Worm (Caenorhabditis elegans) whole organism, mixed stage, embryonic: Measurements from ENCODE around the gene ech-6.
A peak's percentile ranks its signal among the peaks of the same experiment; 100 is the strongest.

Experiments used
- M03D4.4 ChIP-seq: sonication (generic microtip); optimal IDR thresholded peaks from 2 replicates; lab custom pipeline; 2017; ENCODE audit warnings: mild to moderate bottlenecking, missing genetic modification characterization, missing compliant biosample characterization
- bed-3 ChIP-seq: fragments of 200-800 bp; sonication (Bioruptor generic); optimal IDR thresholded peaks from 3 replicates; lab custom pipeline; 2018; ENCODE audit warnings: mild to moderate bottlenecking, missing genetic modification characterization, moderate library complexity, missing compliant biosample characterization
- ceh-39 ChIP-seq: fragments of 150-350 bp; optimal IDR thresholded peaks from 2 replicates; lab custom pipeline; 2014; ENCODE audit warnings: missing biosample characterization, missing genetic modification characterization
- ceh-43 ChIP-seq: fragments of 200-800 bp; sonication (Bioruptor generic); optimal IDR thresholded peaks from 2 replicates; lab custom pipeline; 2018; ENCODE audit warnings: mild to moderate bottlenecking, missing genetic modification characterization, moderate library complexity, missing compliant biosample characterization
- ceh-83 ChIP-seq: fragments of 200-800 bp; sonication (Bioruptor generic); optimal IDR thresholded peaks from 2 replicates; lab custom pipeline; 2018; ENCODE audit warnings: mild to moderate bottlenecking, missing genetic modification characterization, missing compliant biosample characterization
- ces-1 ChIP-seq: fragments of 150-350 bp; optimal IDR thresholded peaks from 2 replicates; lab custom pipeline; 2014; ENCODE audit warnings: missing biosample characterization, missing genetic modification reagents, missing genetic modification characterization
- drap-1 ChIP-seq: fragments of 200-800 bp; sonication (Bioruptor generic); optimal IDR thresholded peaks from 3 replicates; lab custom pipeline; 2018; ENCODE audit warnings: mild to moderate bottlenecking, missing genetic modification characterization, missing compliant biosample characterization
- elt-1 ChIP-seq: sonication (generic microtip); optimal IDR thresholded peaks from 2 replicates; lab custom pipeline; 2017; ENCODE audit warnings: missing genetic modification characterization, mild to moderate bottlenecking, missing compliant biosample characterization, antibody characterized with exemption, moderate library complexity, borderline replicate concordance; ENCODE audit not compliant: insufficient read depth
- elt-3 ChIP-seq: fragments of 150-350 bp; optimal IDR thresholded peaks from 2 replicates; lab custom pipeline; 2014; ENCODE audit warnings: missing biosample characterization, missing genetic modification characterization
- flh-1 ChIP-seq: fragments of 200-800 bp; sonication (Bioruptor generic); optimal IDR thresholded peaks from 2 replicates; lab custom pipeline; 2018; ENCODE audit warnings: mild to moderate bottlenecking, missing genetic modification characterization, moderate library complexity, missing compliant biosample characterization
- hlh-1 ChIP-seq: fragments of 150-350 bp; optimal IDR thresholded peaks from 2 replicates; lab custom pipeline; 2014; ENCODE audit warnings: missing biosample characterization, missing genetic modification reagents, missing genetic modification characterization
- lin-13 ChIP-seq: fragments of 150-350 bp; optimal IDR thresholded peaks from 2 replicates; lab custom pipeline; 2014; ENCODE audit warnings: missing biosample characterization, missing genetic modification characterization
- lin-32 ChIP-seq: fragments of 200-800 bp; sonication (Bioruptor generic); optimal IDR thresholded peaks from 2 replicates; lab custom pipeline; 2018; ENCODE audit warnings: mild to moderate bottlenecking, missing genetic modification characterization, missing compliant biosample characterization
- lsy-2 ChIP-seq: fragments of 150-350 bp; optimal IDR thresholded peaks from 2 replicates; lab custom pipeline; 2014; ENCODE audit warnings: missing biosample characterization, missing genetic modification characterization
- mab-5 ChIP-seq: fragments of 150-350 bp; optimal IDR thresholded peaks from 2 replicates; lab custom pipeline; 2014; ENCODE audit warnings: missing biosample characterization, missing genetic modification characterization
- mep-1 ChIP-seq: fragments of 150-350 bp; optimal IDR thresholded peaks from 2 replicates; lab custom pipeline; 2017; ENCODE audit warnings: missing biosample characterization, missing genetic modification reagents, missing genetic modification characterization, inconsistent platforms
- nhr-2 ChIP-seq: fragments of 150-350 bp; optimal IDR thresholded peaks from 2 replicates; lab custom pipeline; 2014; ENCODE audit warnings: missing biosample characterization, missing genetic modification characterization
- nhr-237 ChIP-seq: fragments of 150-350 bp; optimal IDR thresholded peaks from 2 replicates; lab custom pipeline; 2014; ENCODE audit warnings: missing biosample characterization, missing genetic modification characterization
- nhr-28 ChIP-seq: fragments of 150-350 bp; optimal IDR thresholded peaks from 2 replicates; lab custom pipeline; 2014; ENCODE audit warnings: missing biosample characterization, missing genetic modification characterization
- nhr-76 ChIP-seq: sonication (generic microtip); optimal IDR thresholded peaks from 2 replicates; lab custom pipeline; 2017; ENCODE audit warnings: missing biosample characterization, missing genetic modification characterization
- pha-4 ChIP-seq: fragments of 150-350 bp; optimal IDR thresholded peaks from 2 replicates; lab custom pipeline; 2018; ENCODE audit warnings: missing biosample characterization, missing genetic modification reagents, missing genetic modification characterization
- sem-2 ChIP-seq: fragments of 200-800 bp; sonication (Bioruptor generic); optimal IDR thresholded peaks from 2 replicates; lab custom pipeline; 2018; ENCODE audit warnings: mild to moderate bottlenecking, missing genetic modification characterization, missing compliant biosample characterization
- sptf-1 ChIP-seq: sonication (generic microtip); optimal IDR thresholded peaks from 2 replicates; lab custom pipeline; 2017; ENCODE audit warnings: mild to moderate bottlenecking, missing genetic modification characterization, moderate library complexity, missing compliant biosample characterization
- tbx-8 ChIP-seq: fragments of 200-800 bp; sonication (Bioruptor generic); optimal IDR thresholded peaks from 2 replicates; lab custom pipeline; 2018; ENCODE audit warnings: mild to moderate bottlenecking, missing genetic modification characterization, moderate library complexity, missing compliant biosample characterization
- unc-120 ChIP-seq: sonication (generic microtip); optimal IDR thresholded peaks from 2 replicates; lab custom pipeline; 2017; ENCODE audit warnings: missing genetic modification characterization, missing compliant biosample characterization; ENCODE audit not compliant: poor library complexity, severe bottlenecking
- unc-62 ChIP-seq: fragments of 150-350 bp; optimal IDR thresholded peaks from 2 replicates; lab custom pipeline; 2014; ENCODE audit warnings: missing biosample characterization, missing genetic modification reagents, missing genetic modification characterization
- zip-8 ChIP-seq: fragments of 150-350 bp; optimal IDR thresholded peaks from 2 replicates; lab custom pipeline; 2014; ENCODE audit warnings: missing biosample characterization, missing genetic modification characterization
- ztf-11 ChIP-seq: fragments of 150-350 bp; optimal IDR thresholded peaks from 2 replicates; lab custom pipeline; 2014; ENCODE audit warnings: missing biosample characterization, missing genetic modification characterization

The ech-6 gene

ce11 chrIII:9782483-9783081, 29.9 kb upstream of the ech-6 start, which contains the start of gene R10E11.6:
TSS of gene R10E11.6 (plus strand) at chrIII:9783006.
- no peak for TF ChIP-seq bed-3 (GFP tag; lab: Kevin White, UChicago)
- no peak for TF ChIP-seq elt-3 (tag; lab: Kevin White, UChicago)
- TF ChIP-seq drap-1 (GFP tag; lab: Kevin White, UChicago), result no peak
- no peak for TF ChIP-seq nhr-237 (tag; lab: Kevin White, UChicago)
- TF ChIP-seq, all 35 proteins: peak for 0

- no peak for TF ChIP-seq zip-8 (tag; lab: Kevin White, UChicago)
- no peak for TF ChIP-seq elt-1 (tag; lab: Kevin White, UChicago)
These were observed 29.3 kb upstream of the ech-6 start, which contains the start of gene vha-2 for ce11 chrIII:9782011-9782436. TSS of gene vha-2 (plus strand) at chrIII:9782164.

- TF ChIP-seq mab-5 (tag; lab: Kevin White, UChicago) (no peak), mep-1 (tag; lab: Kevin White, UChicago) (peak; percentile 94), ceh-43 (no peak), unc-120 (tag; lab: Kevin White, UChicago) (peak; percentile 82), nhr-76 (tag; lab: Kevin White, UChicago) (no peak), sem-2 (no peak), tbx-8 (GFP tag; lab: Kevin White, UChicago) (no peak), drap-1 (GFP tag; lab: Kevin White, UChicago) (peak; percentile 17), ces-1 (peak; percentile 45), pha-4 (tag; lab: Kevin White, UChicago) (peak; percentile 89), nhr-28 (tag; lab: Kevin White, UChicago) (no peak), unc-62 (GFP tag; lab: Kevin White, UChicago) (peak; percentile 60), ceh-39 (peak; percentile 86), hlh-1 (tag; lab: Kevin White, UChicago) (peak; percentile 32), ceh-83 (GFP tag; lab: Kevin White, UChicago) (no peak), lin-13 (tag; lab: Kevin White, UChicago) (peak; percentile 85), lsy-2 (tag; lab: Kevin White, UChicago) (peak; percentile 91), nhr-237 (tag; lab: Kevin White, UChicago) (peak; percentile 81), flh-1 (GFP tag; lab: Kevin White, UChicago) (no peak), M03D4.4 (tag; lab: Kevin White, UChicago) (peak; percentile 34)
These were observed 28.1 kb upstream of the ech-6 start, which contains the start of gene vha-1 for ce11 chrIII:9780665-9781304. TSS of gene vha-1 (plus strand) at chrIII:9781254.

ce11 chrIII:9780254-9780653, 27.6 kb upstream of the ech-6 start, which contains the start of gene sqv-3:
TSS of gene sqv-3 (minus strand) at chrIII:9780354.
- TF ChIP-seq lin-32 (no peak), zip-8 (tag; lab: Kevin White, UChicago) (no peak)

ce11 chrIII:9779080-9779479, 26.4 kb upstream of the ech-6 start:
- TF ChIP-seq nhr-2 (tag; lab: Kevin White, UChicago) (no peak), lsy-2 (tag; lab: Kevin White, UChicago) (no peak), unc-120 (tag; lab: Kevin White, UChicago) (no peak), ces-1 (no peak), ztf-11 (tag; lab: Kevin White, UChicago) (no peak), nhr-76 (tag; lab: Kevin White, UChicago) (no peak), sptf-1 (tag; lab: Kevin White, UChicago) (no peak), elt-1 (tag; lab: Kevin White, UChicago) (no peak), mep-1 (tag; lab: Kevin White, UChicago) (no peak), zip-8 (tag; lab: Kevin White, UChicago) (no peak), nhr-237 (tag; lab: Kevin White, UChicago) (no peak), ceh-83 (GFP tag; lab: Kevin White, UChicago) (no peak), unc-62 (GFP tag; lab: Kevin White, UChicago) (no peak), lin-13 (tag; lab: Kevin White, UChicago) (no peak)
